Fruit fly (Drosophila melanogaster): ENCODE measurements around the gene eRF3.

eRF3 gene

DNA sequence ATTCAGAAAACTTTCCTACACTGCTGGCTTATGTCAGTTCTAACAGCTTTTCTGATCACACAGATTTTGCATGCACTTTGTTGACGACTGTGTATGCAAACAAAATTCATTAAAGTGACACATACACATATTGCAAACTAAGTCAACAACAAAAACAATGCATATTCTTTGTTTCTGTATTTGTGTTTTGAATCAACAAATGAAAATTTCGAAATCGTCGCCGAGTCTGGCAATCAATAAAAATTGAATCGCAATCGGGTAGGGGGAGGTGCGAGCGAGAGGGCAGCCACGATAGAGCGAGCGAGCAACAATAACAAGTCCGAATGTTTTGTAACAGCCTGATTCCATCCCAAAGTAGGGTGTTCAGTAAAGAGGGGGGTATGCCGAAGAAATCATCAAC lies 28.8 kb downstream of the eRF3 start (continued):
- TF ChIP-seq CG8359 (GFP tag; optimal IDR thresholded peaks at IDR 0.05; ENCODE audit: borderline replicate concordance), result peak; percentile 39
- TF ChIP-seq gsb (GFP tag; IDR thresholded peaks at IDR 0.05), result no peak
- TF ChIP-seq CG11398 (GFP tag; optimal IDR thresholded peaks at IDR 0.05), result peak; percentile 5
- TF ChIP-seq CG31441 (GFP tag; IDR thresholded peaks at IDR 0.05), result no peak
- TF ChIP-seq zfh2 (GFP tag; optimal IDR thresholded peaks at IDR 0.05), result no peak
- no peak for TF ChIP-seq CG8290 (GFP tag; optimal IDR thresholded peaks at IDR 0.05)
- peak in 1 of 2 experiments; percentile 47 for TF ChIP-seq CG8290 (tag; optimal IDR thresholded peaks at IDR 0.05)
- TF ChIP-seq wek (GFP tag; optimal IDR thresholded peaks at IDR 0.05), result peak; percentile 69
- peak; percentile 66 for TF ChIP-seq CG7987 (GFP tag; optimal IDR thresholded peaks at IDR 0.05)
- no peak for TF ChIP-seq Optix (GFP tag; IDR thresholded peaks at IDR 0.05)
- peak; percentile 54 for TF ChIP-seq exex (tag; optimal IDR thresholded peaks at IDR 0.05)
- peak; percentile 13 for TF ChIP-seq sqz (GFP tag; optimal IDR thresholded peaks at IDR 0.05)
- TF ChIP-seq CG6683 (GFP tag; optimal IDR thresholded peaks at IDR 0.05), result peak; percentile 3
- TF ChIP-seq ci (GFP tag; IDR thresholded peaks at IDR 0.05), result peak; percentile 32; the same call in 1 of the 3 replicates
- TF ChIP-seq CG11695 (GFP tag; IDR thresholded peaks at IDR 0.05), result 0 out of 3 replicates have a peak, but pooled peaks have one; percentile 30
- no peak for TF ChIP-seq Doc3 (GFP tag; IDR thresholded peaks at IDR 0.05; ENCODE audit: partially characterized antibody)
- peak; percentile 66 for TF ChIP-seq CG13296 (GFP tag; optimal IDR thresholded peaks at IDR 0.05)
- TF ChIP-seq crol (GFP tag; IDR thresholded peaks at IDR 0.05), result peak; percentile 57; the same call in 1 of the 2 replicates
- peak; percentile 48 for TF ChIP-seq CG34376 (GFP tag; optimal IDR thresholded peaks at IDR 0.05)
- peak; percentile 40 for TF ChIP-seq Sox100B (GFP tag; optimal IDR thresholded peaks at IDR 0.05)
- peak; percentile 58 for TF ChIP-seq CG2678 (tag; optimal IDR thresholded peaks at IDR 0.05)
- TF ChIP-seq grau (tag; optimal IDR thresholded peaks at IDR 0.05), result peak; percentile 1
- peak; percentile 33 for TF ChIP-seq CG6813 (GFP tag; optimal IDR thresholded peaks at IDR 0.05)
- peak; percentile 35 for TF ChIP-seq Vsx1 (GFP tag; optimal IDR thresholded peaks at IDR 0.05)
- peak; percentile 28 for TF ChIP-seq CG15601 (tag; optimal IDR thresholded peaks at IDR 0.05)
- peak; percentile 1 for TF ChIP-seq B-H2 (GFP tag; optimal IDR thresholded peaks at IDR 0.05)
- peak; percentile 8 for TF ChIP-seq scrt (GFP tag; optimal IDR thresholded peaks at IDR 0.05)
- TF ChIP-seq CG8944 (GFP tag; optimal IDR thresholded peaks at IDR 0.05), result peak; percentile 11
- TF ChIP-seq sens (GFP tag), result peak; percentile 68
- TF ChIP-seq CG4328 (GFP tag; optimal IDR thresholded peaks at IDR 0.05), result peak; percentile 40
- TF ChIP-seq CG4282 (GFP tag; optimal IDR thresholded peaks at IDR 0.05), result no peak
- TF ChIP-seq kni (GFP tag; optimal IDR thresholded peaks at IDR 0.05), result peak; percentile 46
- TF ChIP-seq jing (GFP tag; optimal IDR thresholded peaks at IDR 0.05), result no peak
- TF ChIP-seq CG11504 (tag; optimal IDR thresholded peaks at IDR 0.05), result peak; percentile 18
- peak; percentile 69 for TF ChIP-seq Asciz (GFP tag; optimal IDR thresholded peaks at IDR 0.05)
- peak; percentile 4 for TF ChIP-seq CG3407 (GFP tag; optimal IDR thresholded peaks at IDR 0.05)
- TF ChIP-seq ara (GFP tag; IDR thresholded peaks at IDR 0.05), result no peak
- TF ChIP-seq ash1 (GFP tag; optimal IDR thresholded peaks at IDR 0.05), result peak; percentile 60
- TF ChIP-seq kah (GFP tag; optimal IDR thresholded peaks at IDR 0.05), result peak; percentile 24
- TF ChIP-seq CG6854 (GFP tag; optimal IDR thresholded peaks at IDR 0.05), result peak; percentile 6
- peak; percentile 14 for TF ChIP-seq CG7556 (GFP tag; optimal IDR thresholded peaks at IDR 0.05)
- TF ChIP-seq mirr (GFP tag; optimal IDR thresholded peaks at IDR 0.05), result peak; percentile 53
- peak in 1 of 2 experiments; percentile 40 for TF ChIP-seq Eip74EF (GFP tag; optimal IDR thresholded peaks at IDR 0.05)
- no peak for TF ChIP-seq pan (optimal IDR thresholded peaks at IDR 0.05)
- TF ChIP-seq pan (GFP tag; optimal IDR thresholded peaks at IDR 0.05 in 1 of 2, IDR thresholded peaks at IDR 0.05 in 1 of 2), result peak in 1 of 2 experiments; percentile 36
- peak; percentile 20 for TF ChIP-seq Meics (GFP tag; optimal IDR thresholded peaks at IDR 0.05)
- TF ChIP-seq CG9215 (GFP tag; IDR thresholded peaks at IDR 0.05), result no peak
- peak; percentile 6 for TF ChIP-seq kay (GFP tag; optimal IDR thresholded peaks at IDR 0.05)
- TF ChIP-seq CG7271 (tag; optimal IDR thresholded peaks at IDR 0.05), result peak; percentile 10
- TF ChIP-seq sug (tag; optimal IDR thresholded peaks at IDR 0.05), result peak; percentile 65

Measured in whole organism, embryonic.